Worm (Caenorhabditis elegans): ENCODE data around the gene srh-17.

DNA sequence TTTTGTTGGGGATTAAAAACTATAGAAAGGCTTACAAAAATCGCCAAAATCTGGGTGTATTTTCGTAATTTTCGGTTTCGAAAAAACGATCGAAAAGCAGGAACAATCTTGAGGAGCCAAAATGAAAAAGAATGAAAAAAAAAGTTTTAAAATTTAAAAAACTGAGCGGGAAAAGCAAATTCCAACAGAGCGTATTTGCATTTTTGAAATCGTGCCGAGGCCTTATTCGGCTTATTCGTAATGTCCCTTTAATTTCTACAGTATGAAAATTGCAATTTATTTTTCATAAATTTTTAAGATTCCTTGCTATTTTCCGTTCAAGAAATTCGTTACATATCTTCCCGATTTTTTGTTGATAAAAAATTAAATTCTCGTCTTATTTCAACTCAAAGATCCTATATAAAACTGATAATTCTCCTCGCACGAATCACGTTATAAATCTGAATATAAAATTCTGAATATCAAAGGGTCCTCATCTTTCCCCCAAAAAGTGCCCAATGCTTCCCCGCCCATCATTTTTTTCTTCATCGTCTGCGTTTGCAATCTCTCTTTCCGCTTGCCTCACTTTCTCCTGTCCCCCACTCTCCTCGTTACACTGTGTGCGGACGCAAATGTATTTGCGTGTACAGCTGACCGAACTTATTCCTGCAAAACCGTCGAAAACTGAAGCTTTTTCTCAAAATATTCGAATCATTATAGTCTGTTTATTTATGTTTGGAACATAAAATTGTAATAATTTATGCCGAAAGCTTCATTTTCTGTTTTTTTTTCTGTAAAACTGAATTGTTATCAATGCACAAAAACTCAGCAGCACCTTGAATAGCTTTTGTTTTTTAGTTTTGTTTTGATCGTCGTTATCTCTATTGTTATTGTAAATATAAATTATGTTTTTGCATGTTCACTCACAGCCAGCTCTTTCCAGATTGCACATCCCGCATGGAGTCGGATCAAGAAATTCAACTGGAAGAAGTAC lies 15.0 kb upstream of the srh-17 start, which contains the start of the genes rfc-1 and pmp-3:
- TF ChIP-seq elt-4 (tag; optimal IDR thresholded peaks at IDR 0.05) = no peak
- no peak for TF ChIP-seq che-1 (tag; optimal IDR thresholded peaks at IDR 0.05)
- TF ChIP-seq ceh-24 (tag; optimal IDR thresholded peaks at IDR 0.05) = no peak
- TF ChIP-seq pax-1 (tag; optimal IDR thresholded peaks at IDR 0.05) = no peak

Measured in whole organism, late embryonic.